Fruit fly (Drosophila melanogaster) whole organism: ENCODE data around the gene CG14352.
A peak's percentile ranks its signal among the peaks of the same experiment; 100 is the strongest.

Source experiments
- CG8478 ChIP-seq: fragments of >200 bp; optimal IDR thresholded peaks from 2 replicates; lab custom pipeline; 2018; ENCODE audit warnings: inconsistent platforms
- Dll ChIP-seq: fragments of >200 bp; optimal IDR thresholded peaks from 2 replicates; lab custom pipeline; 2017
- EcR ChIP-seq, 2 experiments: fragments of >200 bp; optimal IDR thresholded peaks; 2 replicates each; lab custom pipeline; 2017; ENCODE audit warnings: missing biosample characterization in 2 of 2, missing genetic modification characterization in 2 of 2, missing genetic modification reagents in 2 of 2
- pan ChIP-seq: fragments of >200 bp; optimal IDR thresholded peaks from 2 replicates; lab custom pipeline; 2017
- psq ChIP-seq: fragments of >200 bp; optimal IDR thresholded peaks from 2 replicates; lab custom pipeline; 2017
- usp ChIP-seq: fragments of >200 bp; optimal IDR thresholded peaks from 2 replicates; lab custom pipeline; 2017; ENCODE audit warnings: missing biosample characterization, missing genetic modification characterization, mixed read lengths

CG14352 gene

dm6 chr2L:1648677-1649078 lies 37.5 kb downstream of the CG14352 start:
- no peak for TF ChIP-seq Dll
- TF ChIP-seq EcR (GFP tag; optimal IDR thresholded peaks at IDR 0.05; lab: Kevin White, UChicago) = no peak
- TF ChIP-seq pan (lab: Kevin White, UChicago) = no peak
- TF ChIP-seq usp (GFP tag; lab: Kevin White, UChicago) = no peak
- TF ChIP-seq psq (lab: Kevin White, UChicago) = no peak
- TF ChIP-seq CG8478 (lab: Kevin White, UChicago) = no peak

- TF ChIP-seq EcR (GFP tag; optimal IDR thresholded peaks at IDR 0.05; lab: Kevin White, UChicago) (no peak), psq (lab: Kevin White, UChicago) (no peak), CG8478 (lab: Kevin White, UChicago) (no peak), pan (lab: Kevin White, UChicago) (no peak), usp (GFP tag; lab: Kevin White, UChicago) (no peak), Dll (no peak)
Measured at dm6 chr2L:1649244-1649827, 38.1 kb downstream of the CG14352 start.

dm6 chr2L:1649828-1650429 lies 38.7 kb downstream of the CG14352 start:
- TF ChIP-seq CG8478 (lab: Kevin White, UChicago) (no peak), Dll (peak; percentile 87)

- TF ChIP-seq Dll (peak; percentile 63), EcR (GFP tag; optimal IDR thresholded peaks at IDR 0.05; lab: Kevin White, UChicago) (no peak)
Measured at dm6 chr2L:1651053-1651452, 39.8 kb downstream of the CG14352 start, which contains the start of gene chinmo. Gene chinmo, plus strand, starts transcription at chr2L:1651258.

dm6 chr2L:1651889-1652288 lies 40.7 kb downstream of the CG14352 start:
- TF ChIP-seq EcR (GFP tag; optimal IDR thresholded peaks at IDR 0.05; lab: Kevin White, UChicago) (no peak), pan (lab: Kevin White, UChicago) (no peak), usp (GFP tag; lab: Kevin White, UChicago) (no peak), Dll (no peak), psq (lab: Kevin White, UChicago) (no peak), CG8478 (lab: Kevin White, UChicago) (no peak)

- TF ChIP-seq pan (lab: Kevin White, UChicago) (no peak), EcR (GFP tag; optimal IDR thresholded peaks at IDR 0.05; lab: Kevin White, UChicago) (no peak), psq (lab: Kevin White, UChicago) (no peak), Dll (no peak), CG8478 (lab: Kevin White, UChicago) (no peak), usp (GFP tag; lab: Kevin White, UChicago) (no peak)
Measured at dm6 chr2L:1653800-1654199, 42.6 kb downstream of the CG14352 start.

dm6 chr2L:1654217-1654616 lies 43.0 kb downstream of the CG14352 start:
- TF ChIP-seq EcR (GFP tag; optimal IDR thresholded peaks at IDR 0.05; lab: Kevin White, UChicago) = no peak
- TF ChIP-seq pan (lab: Kevin White, UChicago) = no peak
- TF ChIP-seq usp (GFP tag; lab: Kevin White, UChicago) = no peak
- no peak for TF ChIP-seq Dll
- no peak for TF ChIP-seq CG8478 (lab: Kevin White, UChicago)
- no peak for TF ChIP-seq psq (lab: Kevin White, UChicago)

dm6 chr2L:1655858-1656257 lies 44.6 kb downstream of the CG14352 start:
- TF ChIP-seq CG8478 (lab: Kevin White, UChicago) = no peak
- TF ChIP-seq psq (lab: Kevin White, UChicago) = no peak
- TF ChIP-seq EcR (GFP tag; optimal IDR thresholded peaks at IDR 0.05; lab: Kevin White, UChicago) = no peak
- TF ChIP-seq pan (lab: Kevin White, UChicago) = no peak
- TF ChIP-seq usp (GFP tag; lab: Kevin White, UChicago) = no peak
- no peak for TF ChIP-seq Dll

dm6 chr2L:1656835-1657541 lies 45.8 kb downstream of the CG14352 start:
- TF ChIP-seq CG8478 (lab: Kevin White, UChicago) (no peak), usp (GFP tag; lab: Kevin White, UChicago) (no peak), psq (lab: Kevin White, UChicago) (no peak), EcR (GFP tag; optimal IDR thresholded peaks at IDR 0.05; lab: Kevin White, UChicago) (no peak), pan (lab: Kevin White, UChicago) (no peak), Dll (no peak)

- TF ChIP-seq CG8478 (lab: Kevin White, UChicago) (no peak), Dll (no peak), usp (GFP tag; lab: Kevin White, UChicago) (no peak), EcR (GFP tag; optimal IDR thresholded peaks at IDR 0.05; lab: Kevin White, UChicago) (no peak), pan (lab: Kevin White, UChicago) (no peak), psq (lab: Kevin White, UChicago) (no peak)
Measured at dm6 chr2L:1658124-1658523, 46.9 kb downstream of the CG14352 start.
